Worm (Caenorhabditis elegans): ENCODE data around the gene lgc-58.
A peak's percentile ranks its signal among the peaks of the same experiment; 100 is the strongest.

The lgc-58 gene

ce11 chrX:6091967-6092366, 16.7 kb downstream of the lgc-58 start, which contains the start of gene hsp-3 (continued):
- TF ChIP-seq ZK546.5 (tag; optimal IDR thresholded peaks at IDR 0.05) (no peak), snpc-1.2 (GFP tag; IDR thresholded peaks at IDR 0.05) (no peak), F37D6.2 (tag; optimal IDR thresholded peaks at IDR 0.05) (peak; percentile 92), nhr-41 (GFP tag; IDR thresholded peaks at IDR 0.05) (peak; percentile 97), mep-1 (tag; optimal IDR thresholded peaks at IDR 0.05) (peak; percentile 97), zip-2 (tag; optimal IDR thresholded peaks at IDR 0.05) (no peak), lin-15B (tag; optimal IDR thresholded peaks at IDR 0.05) (peak; percentile 54), nhr-111 (GFP tag; optimal IDR thresholded peaks at IDR 0.05) (no peak), nhr-77 (tag; optimal IDR thresholded peaks at IDR 0.05) (peak; percentile 89), ctbp-1 (GFP tag; IDR thresholded peaks at IDR 0.05) (peak; percentile 95), dve-1 (tag; optimal IDR thresholded peaks at IDR 0.05; ENCODE audit: insufficient read depth) (peak; percentile 99), ztf-7 (tag; optimal IDR thresholded peaks at IDR 0.05) (peak; percentile 65), spr-1 (tag; optimal IDR thresholded peaks at IDR 0.05) (peak; percentile 88), nhr-25 (tag; optimal IDR thresholded peaks at IDR 0.05; ENCODE audit: borderline replicate concordance, insufficient read depth) (peak; percentile 98)

ce11 chrX:6092533-6092932, 17.2 kb downstream of the lgc-58 start:
- TF ChIP-seq lir-3 (tag; optimal IDR thresholded peaks at IDR 0.05) = no peak
- TF ChIP-seq rbr-2 (tag; optimal IDR thresholded peaks at IDR 0.05) = no peak
- no peak for TF ChIP-seq ceh-28 (tag; optimal IDR thresholded peaks at IDR 0.05)
- no peak for TF ChIP-seq T20F7.1 (GFP tag; optimal IDR thresholded peaks at IDR 0.05)
- no peak for TF ChIP-seq ctbp-1 (GFP tag; IDR thresholded peaks at IDR 0.05)
- no peak for TF ChIP-seq lin-29 (GFP tag; IDR thresholded peaks at IDR 0.05)
- no peak for TF ChIP-seq php-3 (GFP tag; IDR thresholded peaks at IDR 0.05)
- TF ChIP-seq gei-8 (GFP tag; optimal IDR thresholded peaks at IDR 0.05) = no peak
- TF ChIP-seq R02D3.7 (tag; optimal IDR thresholded peaks at IDR 0.05) = no peak
- no peak for TF ChIP-seq pqm-1 (tag; optimal IDR thresholded peaks at IDR 0.05)

- TF ChIP-seq ceh-32 (tag; optimal IDR thresholded peaks at IDR 0.05; ENCODE audit: poor library complexity) (no peak), nhr-11 (tag; optimal IDR thresholded peaks at IDR 0.05) (no peak), snpc-4 (tag; optimal IDR thresholded peaks at IDR 0.05) (no peak), madf-5 (GFP tag; IDR thresholded peaks at IDR 0.05) (no peak), daf-16 (GFP tag; optimal IDR thresholded peaks at IDR 0.05) (no peak), daf-16 (tag; optimal IDR thresholded peaks at IDR 0.05) (peak; percentile 93), mxl-3 (GFP tag; optimal IDR thresholded peaks at IDR 0.05) (no peak), nhr-76 (tag; optimal IDR thresholded peaks at IDR 0.05) (no peak), aly-2 (tag; optimal IDR thresholded peaks at IDR 0.05) (no peak), zfp-2 (tag; optimal IDR thresholded peaks at IDR 0.05) (no peak), lin-15B (tag; optimal IDR thresholded peaks at IDR 0.05) (no peak), nhr-6 (tag; optimal IDR thresholded peaks at IDR 0.05) (no peak), dve-1 (tag; optimal IDR thresholded peaks at IDR 0.05; ENCODE audit: insufficient read depth) (peak; percentile 56), nhr-111 (GFP tag; optimal IDR thresholded peaks at IDR 0.05) (no peak), dmd-9 (GFP tag; IDR thresholded peaks at IDR 0.05) (no peak), lin-1 (GFP tag; IDR thresholded peaks at IDR 0.05) (no peak), ZK337.2 (GFP tag; IDR thresholded peaks at IDR 0.05) (no peak), dmd-6 (GFP tag; IDR thresholded peaks at IDR 0.05) (no peak), daf-12 (tag; optimal IDR thresholded peaks at IDR 0.05) (no peak), skn-1 (tag; optimal IDR thresholded peaks at IDR 0.05) (no peak), zfp-3 (GFP tag; conservative IDR thresholded peaks at IDR 0.05) (no peak), nhr-237 (tag; optimal IDR thresholded peaks at IDR 0.05) (no peak), nhr-48 (tag; optimal IDR thresholded peaks at IDR 0.05) (no peak), F26F4.8 (GFP tag; conservative IDR thresholded peaks at IDR 0.05) (no peak), lin-38 (GFP tag; IDR thresholded peaks at IDR 0.05) (peak; percentile 49), nhr-10 (tag; optimal IDR thresholded peaks at IDR 0.05) (no peak), hmg-1.1 (GFP tag; IDR thresholded peaks at IDR 0.05) (no peak), zip-2 (tag; optimal IDR thresholded peaks at IDR 0.05) (no peak), pqm-1 (tag; optimal IDR thresholded peaks at IDR 0.05) (peak; percentile 38), jun-1 (tag; optimal IDR thresholded peaks at IDR 0.05) (no peak), fos-1 (tag; optimal IDR thresholded peaks at IDR 0.05) (no peak), hlh-11 (tag; optimal IDR thresholded peaks at IDR 0.05) (peak; percentile 47), aha-1 (tag) (peak; percentile 43)
Observed at ce11 chrX:6093046-6093445, 17.7 kb downstream of the lgc-58 start, which contains the start of gene C15H9.5. C15H9.5 (plus strand) TSS chrX:6093300.

Data from whole organism, L4 larva.